Worm (Caenorhabditis elegans): ENCODE data around the gene F08B4.8.

Gene F08B4.8

ce11 chrIV:8687605-8688191 lies 10.3 kb downstream of the F08B4.8 start, which contains the start of gene snrp-3:
Gene snrp-3, minus strand, starts transcription at chrIV:8687810.
- TF ChIP-seq elt-2 (tag; optimal IDR thresholded peaks at IDR 0.05) (peak; percentile 42), eor-1 (tag; optimal IDR thresholded peaks at IDR 0.05) (no peak), ceh-16 (tag; optimal IDR thresholded peaks at IDR 0.05) (no peak), fkh-10 (GFP tag; optimal IDR thresholded peaks at IDR 0.05) (no peak), mml-1 (tag; optimal IDR thresholded peaks at IDR 0.05) (no peak), nhr-77 (tag; optimal IDR thresholded peaks at IDR 0.05) (peak; percentile 39), snpc-4 (tag; optimal IDR thresholded peaks at IDR 0.05) (peak; percentile 77), ama-1 (optimal IDR thresholded peaks at IDR 0.05) (peak; percentile 71), pha-4 (tag; optimal IDR thresholded peaks at IDR 0.05) (peak; percentile 92), ceh-28 (tag; optimal IDR thresholded peaks at IDR 0.05) (peak; percentile 78), ztf-4 (tag; optimal IDR thresholded peaks at IDR 0.05) (no peak), pqm-1 (tag; optimal IDR thresholded peaks at IDR 0.05) (peak; percentile 62), unc-62 (GFP tag; optimal IDR thresholded peaks at IDR 0.05) (no peak), aly-2 (tag; optimal IDR thresholded peaks at IDR 0.05) (no peak), nfya-1 (tag; optimal IDR thresholded peaks at IDR 0.05; ENCODE audit: insufficient read depth) (peak; percentile 84), R02D3.7 (tag; optimal IDR thresholded peaks at IDR 0.05) (peak; percentile 76), zag-1 (tag; optimal IDR thresholded peaks at IDR 0.05) (no peak), ztf-11 (tag; optimal IDR thresholded peaks at IDR 0.05) (no peak), nhr-43 (tag; optimal IDR thresholded peaks at IDR 0.05; ENCODE audit: poor library complexity, severe bottlenecking) (peak; percentile 79), lsy-12 (tag; optimal IDR thresholded peaks at IDR 0.05) (peak; percentile 64), egl-27 (tag; optimal IDR thresholded peaks at IDR 0.05) (no peak), nhr-67 (tag; optimal IDR thresholded peaks at IDR 0.05) (no peak), nhr-23 (tag; optimal IDR thresholded peaks at IDR 0.05) (peak; percentile 95), hmg-11 (tag; optimal IDR thresholded peaks at IDR 0.05) (peak; percentile 84), nhr-11 (tag; optimal IDR thresholded peaks at IDR 0.05) (peak; percentile 38), ceh-9 (tag; optimal IDR thresholded peaks at IDR 0.05) (no peak), elt-1 (tag; optimal IDR thresholded peaks at IDR 0.05) (no peak), fkh-2 (tag; optimal IDR thresholded peaks at IDR 0.05) (no peak), mdl-1 (tag; optimal IDR thresholded peaks at IDR 0.05) (peak; percentile 8), elt-3 (tag; optimal IDR thresholded peaks at IDR 0.05) (no peak), sea-2 (GFP tag; optimal IDR thresholded peaks at IDR 0.05) (no peak), ZK546.5 (tag; optimal IDR thresholded peaks at IDR 0.05) (no peak), unc-39 (tag; optimal IDR thresholded peaks at IDR 0.05) (no peak), daf-12 (tag; optimal IDR thresholded peaks at IDR 0.05) (no peak), tbx-2 (tag; optimal IDR thresholded peaks at IDR 0.05) (peak; percentile 49), jun-1 (tag; optimal IDR thresholded peaks at IDR 0.05) (peak; percentile 76), ceh-82 (tag; optimal IDR thresholded peaks at IDR 0.05) (peak; percentile 23), nhr-28 (tag; optimal IDR thresholded peaks at IDR 0.05) (no peak), nhr-25 (tag; optimal IDR thresholded peaks at IDR 0.05) (peak; percentile 81), fos-1 (tag; optimal IDR thresholded peaks at IDR 0.05) (no peak), lin-15B (tag; optimal IDR thresholded peaks at IDR 0.05) (peak; percentile 89), nhr-12 (tag; optimal IDR thresholded peaks at IDR 0.05) (no peak), egl-5 (tag; optimal IDR thresholded peaks at IDR 0.05) (no peak), skn-1 (tag; optimal IDR thresholded peaks at IDR 0.05) (peak; percentile 83), nhr-76 (tag; optimal IDR thresholded peaks at IDR 0.05) (no peak), lin-39 (tag; optimal IDR thresholded peaks at IDR 0.05) (peak; percentile 19), nhr-237 (tag; optimal IDR thresholded peaks at IDR 0.05) (no peak)
